Worm (Caenorhabditis elegans): ENCODE measurements around the gene rpl-9.

The rpl-9 gene

ce11 chrIII:7554697-7555145 is 17.9 kb downstream of the rpl-9 start:
- TF ChIP-seq snpc-1.1 (tag; optimal IDR thresholded peaks at IDR 0.05; ENCODE audit: insufficient read depth) (no peak), gei-17 (GFP tag; optimal IDR thresholded peaks at IDR 0.05) (no peak), nfyb-1 (GFP tag; IDR thresholded peaks at IDR 0.05) (peak; percentile 84), pbrm-1 (GFP tag; IDR thresholded peaks at IDR 0.05) (no peak)

ce11 chrIII:7553693-7554226 is 18.9 kb downstream of the rpl-9 start:
- TF ChIP-seq ccch-3 (GFP tag; optimal IDR thresholded peaks at IDR 0.05) (no peak), nfyb-1 (GFP tag; IDR thresholded peaks at IDR 0.05) (no peak), hlh-26 (GFP tag; conservative IDR thresholded peaks at IDR 0.05) (no peak), atf-7 (tag; optimal IDR thresholded peaks at IDR 0.05) (no peak), lag-1 (GFP tag; IDR thresholded peaks at IDR 0.05) (no peak), C17E4.6 (GFP tag; IDR thresholded peaks at IDR 0.05) (no peak), tbx-9 (tag; optimal IDR thresholded peaks at IDR 0.05; ENCODE audit: borderline replicate concordance) (no peak), efl-1 (GFP tag; optimal IDR thresholded peaks at IDR 0.05) (no peak), nhr-120 (GFP tag; IDR thresholded peaks at IDR 0.05) (no peak), mcd-1 (GFP tag; IDR thresholded peaks at IDR 0.05) (no peak)

DNA sequence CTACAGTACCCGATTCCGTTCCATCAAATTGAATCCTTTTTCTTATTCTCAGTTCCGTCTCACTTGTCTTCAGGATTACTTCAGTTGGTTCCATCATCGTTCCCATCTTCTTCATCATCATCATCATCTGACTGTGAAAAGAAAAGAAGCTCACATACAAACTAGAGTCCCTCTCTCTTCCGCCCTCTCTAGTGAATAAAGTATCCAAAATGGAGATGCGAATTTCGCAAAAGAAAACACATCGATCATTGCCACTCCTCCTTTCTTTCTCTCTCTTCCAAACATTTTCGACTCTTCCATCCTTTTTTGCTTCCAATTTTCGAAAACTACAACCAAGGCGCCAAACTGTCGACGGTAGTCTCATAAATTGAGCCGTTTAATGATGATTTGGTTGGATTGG is 19.8 kb downstream of the rpl-9 start:
- no peak for TF ChIP-seq ztf-28 (GFP tag; IDR thresholded peaks at IDR 0.05)
- no peak for TF ChIP-seq tbx-9 (tag; optimal IDR thresholded peaks at IDR 0.05; ENCODE audit: borderline replicate concordance)
- TF ChIP-seq unc-62 (GFP tag; optimal IDR thresholded peaks at IDR 0.05): no peak
- TF ChIP-seq nfya-2 (GFP tag; IDR thresholded peaks at IDR 0.05): no peak

ce11 chrIII:7550979-7551378 is 21.7 kb downstream of the rpl-9 start:
- TF ChIP-seq athp-1 (tag; optimal IDR thresholded peaks at IDR 0.05): no peak
- TF ChIP-seq unc-62 (GFP tag; optimal IDR thresholded peaks at IDR 0.05): peak; percentile 18

DNA sequence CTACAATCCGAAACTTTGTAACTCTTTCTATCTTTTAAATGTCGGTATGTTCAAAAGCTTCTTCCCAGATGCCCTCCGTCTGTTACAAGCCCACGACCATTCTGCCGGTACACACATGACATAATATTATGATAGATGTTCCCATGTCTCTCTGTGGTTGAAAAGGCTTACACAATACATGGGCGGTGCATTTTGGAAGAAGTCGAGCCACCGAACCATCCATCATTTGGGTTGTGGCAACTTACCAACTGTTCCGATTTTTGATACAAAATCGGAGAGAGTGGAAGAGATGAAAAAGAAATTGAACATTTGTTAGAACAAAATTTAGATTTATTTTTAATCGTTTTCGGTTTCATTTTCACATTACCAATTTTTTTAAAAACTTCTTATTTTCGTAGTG is 23.7 kb downstream of the rpl-9 start:
- TF ChIP-seq rcor-1 (GFP tag; IDR thresholded peaks at IDR 0.05): no peak
- TF ChIP-seq K12H6.12 (tag; optimal IDR thresholded peaks at IDR 0.05): peak; percentile 9

- no peak for TF ChIP-seq unc-130 (GFP tag; optimal IDR thresholded peaks at IDR 0.05)
- TF ChIP-seq nhr-90 (tag; optimal IDR thresholded peaks at IDR 0.05): no peak
- no peak for TF ChIP-seq ztf-25 (GFP tag; IDR thresholded peaks at IDR 0.05)
- TF ChIP-seq bed-2 (GFP tag; IDR thresholded peaks at IDR 0.05): no peak
- no peak for TF ChIP-seq repo-1 (tag; optimal IDR thresholded peaks at IDR 0.05)
- TF ChIP-seq K11D2.4 (GFP tag; IDR thresholded peaks at IDR 0.05): no peak
- TF ChIP-seq B0019.2 (GFP tag; conservative IDR thresholded peaks at IDR 0.05): no peak
- TF ChIP-seq egl-18 (GFP tag; IDR thresholded peaks at IDR 0.05): no peak
- no peak for TF ChIP-seq hsf-1 (GFP tag; IDR thresholded peaks at IDR 0.05)
- no peak for TF ChIP-seq atf-7 (tag; optimal IDR thresholded peaks at IDR 0.05)
These were observed 27.4 kb downstream of the rpl-9 start for ce11 chrIII:7545189-7545588.

- TF ChIP-seq ama-1 (optimal IDR thresholded peaks at IDR 0.05): no peak
- no peak for TF ChIP-seq ama-1 (GFP tag; optimal IDR thresholded peaks at IDR 0.05)
- TF ChIP-seq lir-1 (GFP tag; conservative IDR thresholded peaks at IDR 0.05): no peak
- TF ChIP-seq F57A8.1 (GFP tag; optimal IDR thresholded peaks at IDR 0.05): no peak
These were observed 28.4 kb downstream of the rpl-9 start for ce11 chrIII:7544211-7544610.

Data from whole organism, young adult.